Worm (Caenorhabditis elegans) whole organism, midembryonic: ENCODE results near the gene jip-1.

Experiments used
- cog-1 ChIP-seq: sonication (generic microtip); optimal IDR thresholded peaks from 2 replicates; lab custom pipeline; 2016; ENCODE audit warnings: missing genetic modification characterization, missing compliant biosample characterization
- ztf-29 ChIP-seq: fragments of 200-800 bp; sonication (Bioruptor generic); IDR thresholded peaks from 2 replicates; pipeline ENCODE4 v1.3.6; 2022; ENCODE audit warnings: missing genetic modification reagents, missing genetic modification characterization, missing compliant biosample characterization

- TF ChIP-seq cog-1 (tag; lab: Kevin White, UChicago), result no peak
- TF ChIP-seq ztf-29 (GFP tag; lab: Robert Waterston, UW), result no peak
Measured at ce11 chrII:1306550-1306949, 20.2 kb upstream of the jip-1 start.
